Fruit fly (Drosophila melanogaster) whole organism: Measurements from ENCODE around the gene RhoL.

ENCODE experiments used
- CG8478 ChIP-seq: fragments of >200 bp; optimal IDR thresholded peaks from 2 replicates; lab custom pipeline; 2018; ENCODE audit warnings: inconsistent platforms
- Dll ChIP-seq: fragments of >200 bp; optimal IDR thresholded peaks from 2 replicates; lab custom pipeline; 2017
- EcR ChIP-seq, 2 experiments: fragments of >200 bp; optimal IDR thresholded peaks; 2 replicates each; lab custom pipeline; 2017; ENCODE audit warnings: missing biosample characterization in 2 of 2, missing genetic modification characterization in 2 of 2, missing genetic modification reagents in 2 of 2
- pan ChIP-seq: fragments of >200 bp; optimal IDR thresholded peaks from 2 replicates; lab custom pipeline; 2017
- psq ChIP-seq: fragments of >200 bp; optimal IDR thresholded peaks from 2 replicates; lab custom pipeline; 2017
- usp ChIP-seq: fragments of >200 bp; optimal IDR thresholded peaks from 2 replicates; lab custom pipeline; 2017; ENCODE audit warnings: missing biosample characterization, missing genetic modification characterization, mixed read lengths

DNA sequence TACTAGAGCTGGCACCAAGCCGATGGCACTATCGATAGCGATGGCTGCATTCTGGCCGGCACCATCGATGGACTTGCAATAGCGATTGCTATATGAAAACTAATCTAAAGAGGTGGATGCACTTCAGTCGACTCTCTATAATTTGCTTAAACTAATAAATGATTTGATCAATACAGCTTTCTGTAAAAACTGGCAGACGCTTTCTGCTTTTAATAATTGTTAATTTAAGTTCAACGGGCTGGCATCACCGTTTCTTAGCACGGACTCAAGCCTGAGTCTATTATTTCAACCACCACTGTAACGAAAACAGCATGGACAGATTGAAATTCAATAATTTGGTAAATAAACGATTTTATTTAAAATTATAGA lies 10.7 kb upstream of the RhoL start, which contains the start of the genes Ras85D and Rlb1:
- TF ChIP-seq CG8478 (lab: Kevin White, UChicago) (no peak), pan (lab: Kevin White, UChicago) (no peak), Dll (no peak), psq (lab: Kevin White, UChicago) (no peak), usp (GFP tag; lab: Kevin White, UChicago) (no peak), EcR (GFP tag; optimal IDR thresholded peaks at IDR 0.05; lab: Kevin White, UChicago) (no peak)
